Worm (Caenorhabditis elegans): Measurements from ENCODE around the gene nhr-3.

DNA sequence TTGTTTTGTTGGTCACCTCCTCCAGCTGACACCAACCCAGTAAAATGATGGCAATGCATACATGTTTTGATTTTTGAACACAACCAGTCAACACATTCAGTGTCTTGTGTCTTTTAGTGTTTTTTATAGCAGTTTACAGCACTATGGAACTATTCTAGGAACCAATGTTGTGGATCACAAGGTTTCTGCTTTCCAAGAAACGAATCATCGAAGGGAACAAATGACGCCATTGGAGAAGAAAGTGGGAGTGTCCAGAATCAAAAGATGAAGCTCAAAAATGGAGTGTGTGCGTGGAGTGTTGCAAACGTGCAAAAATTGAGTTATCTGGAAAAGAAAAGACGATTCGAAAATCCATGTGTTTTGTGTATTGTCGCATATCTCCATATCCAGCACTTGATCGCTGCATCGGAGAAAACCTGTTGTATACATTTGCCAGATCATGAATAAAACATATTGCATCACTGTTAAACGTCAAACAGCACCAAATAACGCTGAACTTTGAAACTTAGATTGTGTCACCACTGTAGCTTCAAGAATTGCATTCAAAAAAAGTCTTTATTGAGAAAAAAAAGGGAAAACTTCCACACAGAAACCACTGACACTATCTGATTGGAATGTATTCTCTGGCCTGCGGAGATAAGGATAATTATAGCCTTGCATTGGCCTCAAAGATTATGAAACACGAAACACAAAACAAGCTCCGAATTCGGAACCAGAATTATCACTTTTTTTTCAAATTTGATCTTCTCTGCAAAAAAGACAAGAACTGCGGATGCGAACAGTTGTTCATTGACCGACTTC is 4.2 kb downstream of the nhr-3 start:
- TF ChIP-seq dsc-1 (tag; optimal IDR thresholded peaks at IDR 0.05): peak; percentile 86
- no peak for TF ChIP-seq nhr-237 (tag; optimal IDR thresholded peaks at IDR 0.05)
- TF ChIP-seq jun-1 (tag; optimal IDR thresholded peaks at IDR 0.05): no peak
- no peak for TF ChIP-seq egl-27 (tag; optimal IDR thresholded peaks at IDR 0.05)
